Fruit fly (Drosophila melanogaster): ENCODE results near the gene CG7201.

The CG7201 gene

DNA sequence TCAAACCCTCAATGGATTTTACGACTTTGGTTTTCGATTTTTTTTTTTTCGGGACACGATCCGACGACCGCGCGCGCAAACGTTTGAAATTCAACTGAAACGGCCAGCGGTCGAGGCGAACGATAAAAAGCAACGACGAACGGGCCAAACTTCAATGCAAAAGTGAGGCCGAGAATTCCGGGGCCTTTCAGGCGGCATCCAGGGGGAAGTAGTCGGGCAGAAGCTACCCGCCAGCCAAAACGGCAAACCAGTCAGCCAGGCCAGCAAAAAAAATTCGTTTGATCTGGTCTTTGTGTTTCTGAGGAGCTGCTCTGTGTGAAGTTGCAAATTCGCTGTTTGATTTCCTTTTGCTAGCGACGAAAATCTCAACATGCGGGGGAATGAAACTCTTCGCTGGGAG lies at the start of gene CG7201:
CG7201 (minus strand) TSS at position 101 of the 400 bp plus-strand sequence.
- TF ChIP-seq Ptx1 (GFP tag; IDR thresholded peaks at IDR 0.05) = no peak
- TF ChIP-seq CG2199 (GFP tag; IDR thresholded peaks at IDR 0.05) = no peak
- TF ChIP-seq run (tag; optimal IDR thresholded peaks at IDR 0.05) = no peak
- TF ChIP-seq Fer3 (tag; optimal IDR thresholded peaks at IDR 0.05) = no peak
- no peak for TF ChIP-seq Dref (GFP tag; IDR thresholded peaks at IDR 0.05)
- TF ChIP-seq Ada2b (GFP tag; IDR thresholded peaks at IDR 0.05) = no peak
- TF ChIP-seq CG7928 (GFP tag; optimal IDR thresholded peaks at IDR 0.05) = no peak
- no peak for TF ChIP-seq CG14050 (GFP tag; IDR thresholded peaks at IDR 0.05)
- no peak for TF ChIP-seq CG3065 (GFP tag; optimal IDR thresholded peaks at IDR 0.05)
- TF ChIP-seq en (GFP tag; optimal IDR thresholded peaks at IDR 0.05) = no peak
- TF ChIP-seq crol (GFP tag; IDR thresholded peaks at IDR 0.05) = no peak
- TF ChIP-seq croc (GFP tag; conservative IDR thresholded peaks at IDR 0.05) = no peak
- TF ChIP-seq eyg (GFP tag; optimal IDR thresholded peaks at IDR 0.05) = no peak
- no peak for TF ChIP-seq Xbp1 (GFP tag; optimal IDR thresholded peaks at IDR 0.05)
- TF ChIP-seq Spps (tag; optimal IDR thresholded peaks at IDR 0.05) = no peak
- TF ChIP-seq h (optimal IDR thresholded peaks at IDR 0.05) = no peak

DNA sequence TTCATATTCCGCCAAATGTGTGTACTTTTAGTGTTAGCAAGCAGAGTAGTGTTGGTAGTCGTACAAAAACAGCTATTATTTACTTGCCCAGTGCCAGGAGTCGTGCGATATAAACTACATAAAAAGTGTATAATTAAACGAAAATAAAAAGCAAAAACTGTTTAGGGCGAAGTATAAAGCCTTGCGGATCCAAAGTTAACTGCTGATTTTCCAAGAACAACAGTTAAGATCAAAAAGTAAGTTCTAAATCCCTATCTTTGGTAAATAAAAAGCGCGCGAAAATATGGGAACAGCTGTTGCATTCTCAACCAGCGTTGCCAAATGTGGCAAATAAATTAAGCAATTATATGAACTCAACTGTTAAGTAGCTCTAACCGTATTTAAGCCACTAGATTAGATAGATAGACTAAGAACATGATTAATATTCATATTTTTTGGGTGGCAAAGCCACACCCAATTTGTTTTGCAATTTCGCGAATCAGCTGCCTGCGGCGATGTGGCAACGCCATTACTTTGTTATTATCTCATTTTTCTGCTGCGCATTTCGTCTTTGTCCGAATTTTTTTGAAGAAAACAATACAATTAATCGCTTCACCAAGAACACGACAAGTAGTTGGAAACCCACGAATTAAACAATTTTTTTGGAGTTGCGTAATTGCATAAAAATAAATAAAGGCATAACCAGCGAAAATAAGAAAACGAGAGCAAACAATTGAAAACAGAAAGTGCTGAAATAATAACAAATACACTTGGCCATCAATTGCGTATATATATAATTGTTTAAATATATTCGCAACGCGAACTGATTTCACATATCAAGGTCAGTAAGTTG lies 45.4 kb upstream of the CG7201 start, which contains the start of the genes Prim1 and CG7083:
Prim1 (plus strand) TSS at position 51 of the 832 bp plus-strand sequence.
CG7083 (plus strand) TSS at position 522 of the 832 bp plus-strand sequence.
- TF ChIP-seq CG7786 (GFP tag; optimal IDR thresholded peaks at IDR 0.05) = peak; percentile 57
- no peak for TF ChIP-seq crol (GFP tag; IDR thresholded peaks at IDR 0.05)
- no peak for TF ChIP-seq CG8478 (optimal IDR thresholded peaks at IDR 0.05)
- peak; percentile 43 for TF ChIP-seq da (GFP tag; optimal IDR thresholded peaks at IDR 0.05)
- TF ChIP-seq CG11696 (GFP tag; IDR thresholded peaks at IDR 0.05) = no peak
- peak; percentile 81 for TF ChIP-seq CG17186 (GFP tag; optimal IDR thresholded peaks at IDR 0.05)
- peak; percentile 55 for TF ChIP-seq Myb (GFP tag; optimal IDR thresholded peaks at IDR 0.05)
- TF ChIP-seq repo (GFP tag; optimal IDR thresholded peaks at IDR 0.05) = peak; percentile 16
- peak; percentile 54 for TF ChIP-seq CG10654 (GFP tag; optimal IDR thresholded peaks at IDR 0.05)
- TF ChIP-seq CG6765 (GFP tag; optimal IDR thresholded peaks at IDR 0.05) = peak; percentile 3
- peak; percentile 45 for TF ChIP-seq bbx (GFP tag; IDR thresholded peaks at IDR 0.05; ENCODE audit: partially characterized antibody)
- TF ChIP-seq exex (tag; optimal IDR thresholded peaks at IDR 0.05) = peak; percentile 35
- TF ChIP-seq CG10321 (GFP tag; IDR thresholded peaks at IDR 0.05) = no peak
- no peak for TF ChIP-seq CG7987 (GFP tag; optimal IDR thresholded peaks at IDR 0.05)
- peak; percentile 54 for TF ChIP-seq MESR4 (GFP tag; optimal IDR thresholded peaks at IDR 0.05)
- no peak for TF ChIP-seq Hr78 (GFP tag; optimal IDR thresholded peaks at IDR 0.05)
- TF ChIP-seq CG13624 (GFP tag; optimal IDR thresholded peaks at IDR 0.05) = peak; percentile 97
- TF ChIP-seq HHEX (GFP tag; optimal IDR thresholded peaks at IDR 0.05) = peak; percentile 20
- TF ChIP-seq Neu2 (GFP tag; optimal IDR thresholded peaks at IDR 0.05; ENCODE audit: borderline replicate concordance) = no peak
- peak; percentile 26 for TF ChIP-seq Lhr (GFP tag; optimal IDR thresholded peaks at IDR 0.05)
- TF ChIP-seq sens (GFP tag) = peak; percentile 93
- no peak for TF ChIP-seq Nf-YB (GFP tag; optimal IDR thresholded peaks at IDR 0.05)
- TF ChIP-seq Bdp1 (GFP tag; optimal IDR thresholded peaks at IDR 0.05) = peak; percentile 43
- TF ChIP-seq Camta (GFP tag; optimal IDR thresholded peaks at IDR 0.05) = peak; percentile 74
- TF ChIP-seq ash1 (GFP tag; optimal IDR thresholded peaks at IDR 0.05) = no peak
- TF ChIP-seq Drgx (GFP tag; IDR thresholded peaks at IDR 0.05) = 0 out of 2 replicates have a peak, but pooled peaks have one; percentile 13
- peak; percentile 49 for TF ChIP-seq CG15696 (tag; optimal IDR thresholded peaks at IDR 0.05)
- TF ChIP-seq Rx (GFP tag; IDR thresholded peaks at IDR 0.05) = no peak
- peak; percentile 51 for TF ChIP-seq Bteb2 (GFP tag; optimal IDR thresholded peaks at IDR 0.05)
- peak; percentile 61 for TF ChIP-seq Xrp1 (GFP tag; IDR thresholded peaks at IDR 0.05)
- peak; percentile 69 for TF ChIP-seq gro (GFP tag; optimal IDR thresholded peaks at IDR 0.05)
- peak; percentile 50 for TF ChIP-seq Abd-B (GFP tag; optimal IDR thresholded peaks at IDR 0.05)
- no peak for TF ChIP-seq disco-r (GFP tag; optimal IDR thresholded peaks at IDR 0.05)
- peak; percentile 53 for TF ChIP-seq CG13296 (GFP tag; optimal IDR thresholded peaks at IDR 0.05)
- peak; percentile 81 for TF ChIP-seq chn (GFP tag; optimal IDR thresholded peaks at IDR 0.05)

Measured in whole organism, embryonic.